Fruit fly (Drosophila melanogaster) whole organism, embryonic: ENCODE results near the gene ND-13A.

Source experiments
- Atf3 ChIP-seq: fragments of 200-800 bp; sonication (Bioruptor generic); optimal IDR thresholded peaks from 3 replicates; lab custom pipeline; 2016; ENCODE audit warnings: missing biosample characterization, missing genetic modification characterization
- B-H1 ChIP-seq: fragments of 200-800 bp; sonication (Bioruptor generic); IDR thresholded peaks from 3 replicates; pipeline ENCODE4 v1.3.6; 2022; ENCODE audit warnings: missing biosample characterization, missing genetic modification characterization
- BEAF-32 ChIP-seq: fragments of 200-800 bp; sonication (Bioruptor generic); optimal IDR thresholded peaks from 3 replicates; lab custom pipeline; 2017; ENCODE audit warnings: missing biosample characterization, missing genetic modification characterization, mild to moderate bottlenecking, moderate library complexity, missing genetic modification reagents
- Blimp-1 ChIP-seq: fragments of 200-800 bp; sonication (Bioruptor generic); optimal IDR thresholded peaks from 3 replicates; lab custom pipeline; 2018; ENCODE audit warnings: missing biosample characterization, missing genetic modification characterization, mild to moderate bottlenecking, moderate library complexity, missing genetic modification reagents
- CG11085 ChIP-seq: fragments of 200-800 bp; sonication (Bioruptor generic); IDR thresholded peaks from 2 replicates; pipeline ENCODE4 v1.3.6; 2022; ENCODE audit warnings: missing biosample characterization, missing genetic modification characterization
- CG1233 ChIP-seq: fragments of 200-800 bp; sonication (Bioruptor generic); optimal IDR thresholded peaks from 4 replicates; lab custom pipeline; 2018; ENCODE audit warnings: missing biosample characterization, mild to moderate bottlenecking, missing genetic modification characterization
- CG15479 ChIP-seq: fragments of 200-800 bp; sonication (Bioruptor generic); optimal IDR thresholded peaks from 3 replicates; lab custom pipeline; 2019; ENCODE audit warnings: missing biosample characterization, mild to moderate bottlenecking, missing genetic modification characterization, moderate library complexity
- CG15601 ChIP-seq: fragments of 200-800 bp; sonication (Bioruptor generic); optimal IDR thresholded peaks from 3 replicates; lab custom pipeline; 2019; ENCODE audit warnings: missing biosample characterization, mild to moderate bottlenecking, missing genetic modification characterization, moderate library complexity
- CG1647 ChIP-seq: fragments of 200-800 bp; sonication (Bioruptor generic); optimal IDR thresholded peaks from 3 replicates; lab custom pipeline; 2016; ENCODE audit warnings: missing biosample characterization, missing genetic modification characterization
- CG17385 ChIP-seq: fragments of 200-800 bp; sonication (Bioruptor generic); optimal IDR thresholded peaks from 3 replicates; lab custom pipeline; 2018; ENCODE audit warnings: missing biosample characterization, mild to moderate bottlenecking, missing genetic modification characterization
- CG17612 ChIP-seq: fragments of 200-800 bp; sonication (Bioruptor generic); IDR thresholded peaks from 2 replicates; pipeline ENCODE4 v1.3.6; 2022; ENCODE audit warnings: missing biosample characterization, missing genetic modification characterization
- CG18619 ChIP-seq: fragments of 200-800 bp; sonication (Bioruptor generic); optimal IDR thresholded peaks from 3 replicates; lab custom pipeline; 2017; ENCODE audit warnings: missing biosample characterization, mild to moderate bottlenecking, missing genetic modification characterization
- CG18764 ChIP-seq: fragments of 200-800 bp; sonication (Bioruptor generic); optimal IDR thresholded peaks from 3 replicates; lab custom pipeline; 2016; ENCODE audit warnings: missing biosample characterization, missing genetic modification characterization
- CG2199 ChIP-seq: fragments of 200-800 bp; sonication (Bioruptor generic); IDR thresholded peaks from 3 replicates; pipeline ENCODE4 v1.3.6; 2022; ENCODE audit warnings: missing biosample characterization, missing genetic modification characterization
- CG3407 ChIP-seq: fragments of 200-800 bp; sonication (Bioruptor generic); optimal IDR thresholded peaks from 2 replicates; lab custom pipeline; 2018; ENCODE audit warnings: missing biosample characterization, mild to moderate bottlenecking, missing genetic modification characterization
- CG3726 ChIP-seq: fragments of 200-800 bp; sonication (Bioruptor generic); IDR thresholded peaks from 3 replicates; pipeline ENCODE4, ENCODE4 v1.3.6; 2022; ENCODE audit warnings: missing biosample characterization, missing genetic modification characterization
- CG8089 ChIP-seq: fragments of 200-800 bp; sonication (Bioruptor generic); optimal IDR thresholded peaks from 3 replicates; lab custom pipeline; 2016; ENCODE audit warnings: missing biosample characterization, missing genetic modification characterization
- CG8290 ChIP-seq, 3 experiments: fragments of 200-800 bp; sonication (Bioruptor generic); optimal IDR thresholded peaks; 2 replicates each; lab custom pipeline; 2016 to 2019; ENCODE audit warnings: missing biosample characterization in 3 of 3, missing genetic modification characterization in 3 of 3, mild to moderate bottlenecking in 2 of 3, moderate library complexity in 1 of 3
- CG9609 ChIP-seq: fragments of 200-800 bp; sonication (Bioruptor generic); optimal IDR thresholded peaks from 3 replicates; lab custom pipeline; 2016; ENCODE audit warnings: missing biosample characterization, missing genetic modification characterization
- CG9797 ChIP-seq: fragments of 200-800 bp; sonication (Bioruptor generic); optimal IDR thresholded peaks from 3 replicates; lab custom pipeline; 2018; ENCODE audit warnings: missing biosample characterization, mild to moderate bottlenecking, missing genetic modification characterization
- Fer3 ChIP-seq: fragments of 200-800 bp; sonication (Bioruptor generic); optimal IDR thresholded peaks from 2 replicates; lab custom pipeline; 2018; ENCODE audit warnings: missing biosample characterization, mild to moderate bottlenecking, missing genetic modification characterization, moderate library complexity
- HHEX ChIP-seq: fragments of 200-800 bp; sonication (Bioruptor generic); optimal IDR thresholded peaks from 3 replicates; lab custom pipeline; 2017; ENCODE audit warnings: missing biosample characterization, mild to moderate bottlenecking, missing genetic modification characterization, missing genetic modification reagents
- HLH4C ChIP-seq: fragments of 200-800 bp; sonication (Bioruptor generic); IDR thresholded peaks from 3 replicates; pipeline ENCODE4 v1.3.6; 2022; ENCODE audit warnings: missing biosample characterization, missing genetic modification characterization; ENCODE audit not compliant: partially characterized antibody
- Hr78 ChIP-seq, 2 experiments: fragments of 200-800 bp in 1 of 2; fragments of >200 bp in 1 of 2; sonication (Bioruptor generic) in 1 of 2; optimal IDR thresholded peaks; 2 replicates each; lab custom pipeline; 2017 to 2019; ENCODE audit warnings: missing biosample characterization in 2 of 2, missing genetic modification characterization in 2 of 2, mild to moderate bottlenecking in 1 of 2, moderate library complexity in 1 of 2
- Oaz ChIP-seq: fragments of 200-800 bp; sonication (Bioruptor generic); IDR thresholded peaks from 2 replicates; pipeline ENCODE4 v1.3.6; 2022; ENCODE audit warnings: missing biosample characterization, missing genetic modification characterization
- Opbp ChIP-seq: fragments of 200-800 bp; sonication (Bioruptor generic); IDR thresholded peaks from 3 replicates; pipeline ENCODE4 v1.3.6; 2022; ENCODE audit warnings: missing biosample characterization, missing genetic modification characterization; ENCODE audit not compliant: partially characterized antibody
- Pdp1 ChIP-seq, 2 experiments: fragments of 200-800 bp; sonication (Bioruptor generic); optimal IDR thresholded peaks; 3 replicates each; lab custom pipeline; 2016; ENCODE audit warnings: missing biosample characterization in 2 of 2, missing genetic modification characterization in 2 of 2, mild to moderate bottlenecking in 1 of 2, moderate library complexity in 1 of 2
- Scr ChIP-seq: fragments of 200-800 bp; sonication (Bioruptor generic); IDR thresholded peaks from 2 replicates; pipeline ENCODE4 v1.3.6; 2022; ENCODE audit warnings: missing biosample characterization, missing genetic modification characterization; ENCODE audit not compliant: partially characterized antibody
- Side ChIP-seq: fragments of 200-800 bp; sonication (Bioruptor generic); optimal IDR thresholded peaks from 2 replicates; lab custom pipeline; 2016; ENCODE audit warnings: missing biosample characterization, missing genetic modification characterization
- Spps ChIP-seq: fragments of 200-800 bp; sonication (Bioruptor generic); optimal IDR thresholded peaks from 2 replicates; lab custom pipeline; 2018; ENCODE audit warnings: missing biosample characterization, mild to moderate bottlenecking, missing genetic modification characterization
- ab ChIP-seq: fragments of 200-800 bp; sonication (Bioruptor generic); optimal IDR thresholded peaks from 2 replicates; lab custom pipeline; 2016; ENCODE audit warnings: missing biosample characterization, missing genetic modification characterization
- ac ChIP-seq: fragments of 200-800 bp; sonication (Bioruptor generic); optimal IDR thresholded peaks from 3 replicates; lab custom pipeline; 2017; ENCODE audit warnings: missing biosample characterization, mild to moderate bottlenecking, missing genetic modification characterization
- chn ChIP-seq: fragments of 200-800 bp; sonication (Bioruptor generic); optimal IDR thresholded peaks from 2 replicates; lab custom pipeline; 2016; ENCODE audit warnings: missing biosample characterization, missing genetic modification characterization
- crc ChIP-seq: fragments of 200-800 bp; sonication (Bioruptor generic); optimal IDR thresholded peaks from 2 replicates; lab custom pipeline; 2016; ENCODE audit warnings: missing biosample characterization, missing genetic modification characterization
- exex ChIP-seq: fragments of 200-800 bp; sonication (Bioruptor generic); optimal IDR thresholded peaks from 4 replicates; lab custom pipeline; 2018; ENCODE audit warnings: missing biosample characterization, mild to moderate bottlenecking, missing genetic modification characterization, moderate library complexity
- hb ChIP-seq: fragments of 200-800 bp; sonication (Bioruptor generic); IDR thresholded peaks from 3 replicates; pipeline ENCODE4 v1.3.6; 2022; ENCODE audit warnings: missing biosample characterization, missing genetic modification characterization; ENCODE audit not compliant: partially characterized antibody
- insv ChIP-seq, 2 experiments: fragments of 200-800 bp; sonication (Bioruptor generic); optimal IDR thresholded peaks; 3 replicates each; lab custom pipeline; 2016 to 2018; ENCODE audit warnings: missing biosample characterization in 2 of 2, missing genetic modification characterization in 2 of 2
- lab ChIP-seq: fragments of 200-800 bp; sonication (Bioruptor generic); optimal IDR thresholded peaks from 3 replicates; lab custom pipeline; 2017; ENCODE audit warnings: missing biosample characterization, missing genetic modification characterization, mild to moderate bottlenecking, moderate library complexity, missing genetic modification reagents
- maf-S ChIP-seq: fragments of 200-800 bp; sonication (Bioruptor generic); optimal IDR thresholded peaks from 2 replicates; lab custom pipeline; 2016; ENCODE audit warnings: missing biosample characterization, missing genetic modification characterization
- mam ChIP-seq: fragments of 200-800 bp; sonication (Bioruptor generic); optimal IDR thresholded peaks from 3 replicates; lab custom pipeline; 2016; ENCODE audit warnings: missing biosample characterization, missing genetic modification characterization
- nau ChIP-seq: fragments of 200-800 bp; sonication (Bioruptor generic); optimal IDR thresholded peaks from 3 replicates; lab custom pipeline; 2017; ENCODE audit warnings: missing biosample characterization, mild to moderate bottlenecking, missing genetic modification characterization, missing genetic modification reagents
- rib ChIP-seq: fragments of 200-800 bp; sonication (Bioruptor generic); IDR thresholded peaks from 2 replicates; pipeline ENCODE4 v1.3.6; 2022; ENCODE audit warnings: missing biosample characterization, missing genetic modification characterization
- row ChIP-seq: fragments of 200-800 bp; sonication (Bioruptor generic); IDR thresholded peaks from 3 replicates; pipeline ENCODE4 v1.3.6; 2022; ENCODE audit warnings: missing biosample characterization, missing genetic modification characterization
- scrt ChIP-seq: fragments of 200-800 bp; sonication (Bioruptor generic); optimal IDR thresholded peaks from 2 replicates; lab custom pipeline; 2018; ENCODE audit warnings: missing biosample characterization, mild to moderate bottlenecking, missing genetic modification characterization, moderate library complexity
- stwl ChIP-seq: fragments of 200-800 bp; sonication (Bioruptor generic); optimal IDR thresholded peaks from 3 replicates; lab custom pipeline; 2018; ENCODE audit warnings: missing biosample characterization, mild to moderate bottlenecking, missing genetic modification characterization, moderate library complexity
- tup ChIP-seq: fragments of 200-800 bp; sonication (Bioruptor generic); optimal IDR thresholded peaks from 2 replicates; lab custom pipeline; 2016; ENCODE audit warnings: missing biosample characterization, mild to moderate bottlenecking, missing genetic modification characterization, moderate library complexity

The ND-13A gene

dm6 chr2L:5070797-5071579 lies 29.1 kb downstream of the ND-13A start, which contains the start of gene RpL37A (continued):
- TF ChIP-seq Side (GFP tag; lab: Kevin White, UChicago) (peak; percentile 87), nau (GFP tag; lab: Kevin White, UChicago) (peak; percentile 87), CG9609 (GFP tag; lab: Kevin White, UChicago) (peak; percentile 47), Oaz (GFP tag; lab: Robert Waterston, UW) (peak; percentile 25; the same call in 1 of the 2 replicates), Blimp-1 (GFP tag; lab: Kevin White, UChicago) (no peak), stwl (peak; percentile 79), mam (GFP tag; lab: Kevin White, UChicago) (peak; percentile 69), CG15479 (GFP tag; lab: Kevin White, UChicago) (no peak), CG17612 (no peak; the same call in 1 of the 2 replicates), CG8089 (GFP tag; lab: Kevin White, UChicago) (peak; percentile 71), chn (GFP tag; lab: Kevin White, UChicago) (peak; percentile 38), CG3726 (0 out of 3 replicates have a peak, but pooled peaks have one; percentile 14), tup (GFP tag; lab: Kevin White, UChicago) (peak; percentile 30), Hr78 (GFP tag; optimal IDR thresholded peaks at IDR 0.05; lab: Kevin White, UChicago) (peak in 1 of 2 experiments; percentile 29), hb (GFP tag; lab: Robert Waterston, UW) (no peak), Pdp1 (GFP tag; optimal IDR thresholded peaks at IDR 0.05; lab: Kevin White, UChicago) (peak; percentile 60 to 85), Atf3 (GFP tag; lab: Kevin White, UChicago) (no peak), Spps (peak; percentile 71), ac (peak; percentile 59), ab (GFP tag; lab: Kevin White, UChicago) (no peak), CG3407 (GFP tag; lab: Kevin White, UChicago) (peak; percentile 69), rib (GFP tag; lab: Robert Waterston, UW) (peak; percentile 62; the same call in 1 of the 2 replicates), CG18764 (GFP tag; lab: Kevin White, UChicago) (peak; percentile 78), CG1233 (GFP tag; lab: Kevin White, UChicago) (peak; percentile 78), CG11085 (GFP tag; lab: Robert Waterston, UW) (peak; percentile 62; the same call in 1 of the 2 replicates), Scr (GFP tag; lab: Robert Waterston, UW) (peak; percentile 37; the same call in 1 of the 2 replicates), insv (GFP tag; optimal IDR thresholded peaks at IDR 0.05; lab: Kevin White, UChicago) (peak in 1 of 2 experiments; percentile 73), CG17385 (GFP tag; lab: Kevin White, UChicago) (peak; percentile 65), CG15601 (tag; lab: Kevin White, UChicago) (peak; percentile 86), HLH4C (GFP tag; lab: Robert Waterston, UW) (no peak; the same call in 2 of the 3 replicates), CG2199 (GFP tag; lab: Robert Waterston, UW) (peak; percentile 89), lab (GFP tag; lab: Kevin White, UChicago) (peak; percentile 94), B-H1 (GFP tag; lab: Robert Waterston, UW) (peak; percentile 54; the same call in 1 of the 3 replicates), exex (peak; percentile 54), row (GFP tag; lab: Robert Waterston, UW) (peak; percentile 64), maf-S (GFP tag; lab: Kevin White, UChicago) (peak; percentile 76), CG1647 (peak; percentile 71), CG9797 (GFP tag; lab: Kevin White, UChicago) (peak; percentile 96), Opbp (GFP tag; lab: Robert Waterston, UW) (peak; percentile 48; the same call in 1 of the 3 replicates), Fer3 (peak; percentile 79), crc (GFP tag; lab: Kevin White, UChicago) (peak; percentile 77), CG8290 (GFP tag; optimal IDR thresholded peaks at IDR 0.05; lab: Kevin White, UChicago) (peak; percentile 86), CG8290 (tag; optimal IDR thresholded peaks at IDR 0.05; lab: Kevin White, UChicago) (peak; percentile 81 to 89), CG18619 (GFP tag; lab: Kevin White, UChicago) (peak; percentile 81), HHEX (GFP tag; lab: Kevin White, UChicago) (peak; percentile 89), scrt (GFP tag; lab: Kevin White, UChicago) (peak; percentile 83), BEAF-32 (GFP tag; lab: Kevin White, UChicago) (peak; percentile 56)
